Fruit fly (Drosophila melanogaster) whole organism, adult: ENCODE results near the gene Hsc70-3.

ENCODE experiments used
- CG11617 ChIP-seq: fragments of 200-800 bp; sonication (Bioruptor generic); optimal IDR thresholded peaks from 2 replicates; lab custom pipeline; 2017; ENCODE audit warnings: mild to moderate bottlenecking, missing biosample characterization, missing genetic modification reagents, missing genetic modification characterization
- CG12768 ChIP-seq: fragments of 200-800 bp; sonication (Bioruptor generic); optimal IDR thresholded peaks from 2 replicates; lab custom pipeline; 2017; ENCODE audit warnings: missing biosample characterization, missing genetic modification characterization, mild to moderate bottlenecking, moderate library complexity, missing genetic modification reagents
- CG5204 ChIP-seq: fragments of 200-800 bp; sonication (Bioruptor generic); optimal IDR thresholded peaks from 2 replicates; lab custom pipeline; 2016; ENCODE audit warnings: missing biosample characterization, missing genetic modification characterization
- Clk ChIP-seq: fragments of 200-800 bp; sonication (Bioruptor generic); optimal IDR thresholded peaks from 2 replicates; lab custom pipeline; 2017; ENCODE audit warnings: missing biosample characterization, missing genetic modification characterization
- Hr96 ChIP-seq: fragments of 200-800 bp; sonication (Bioruptor generic); optimal IDR thresholded peaks from 2 replicates; lab custom pipeline; 2016; ENCODE audit warnings: missing biosample characterization, missing genetic modification characterization
- Mnt ChIP-seq: fragments of 200-800 bp; sonication (Bioruptor generic); optimal IDR thresholded peaks from 2 replicates; lab custom pipeline; 2016; ENCODE audit warnings: missing biosample characterization, mild to moderate bottlenecking, missing genetic modification characterization
- bab1 ChIP-seq: fragments of 200-800 bp; sonication (Bioruptor generic); optimal IDR thresholded peaks from 3 replicates; lab custom pipeline; 2019; ENCODE audit warnings: missing biosample characterization, mild to moderate bottlenecking, missing genetic modification characterization, moderate library complexity
- cic ChIP-seq: fragments of 200-800 bp; sonication (Bioruptor generic); optimal IDR thresholded peaks from 2 replicates; lab custom pipeline; 2017; ENCODE audit warnings: missing biosample characterization, mild to moderate bottlenecking, missing genetic modification characterization, moderate library complexity
- ovo ChIP-seq: fragments of 200-800 bp; sonication (Bioruptor generic); optimal IDR thresholded peaks from 2 replicates; lab custom pipeline; 2016; ENCODE audit warnings: missing biosample characterization, missing genetic modification characterization
- tj ChIP-seq: fragments of 200-800 bp; sonication (Bioruptor generic); optimal IDR thresholded peaks from 3 replicates; lab custom pipeline; 2017; ENCODE audit warnings: missing biosample characterization, mild to moderate bottlenecking, missing genetic modification characterization, moderate library complexity
- toe ChIP-seq: fragments of 200-800 bp; sonication (Bioruptor generic); optimal IDR thresholded peaks from 2 replicates; lab custom pipeline; 2016; ENCODE audit warnings: missing biosample characterization, missing genetic modification characterization

dm6 chrX:11815356-11816270 lies 8.7 kb upstream of the Hsc70-3 start:
- TF ChIP-seq toe (GFP tag; lab: Kevin White, UChicago) (no peak), Hr96 (GFP tag; lab: Kevin White, UChicago) (no peak), CG12768 (no peak), CG5204 (GFP tag; lab: Kevin White, UChicago) (no peak), ovo (GFP tag; lab: Kevin White, UChicago) (no peak), Mnt (GFP tag; lab: Kevin White, UChicago) (no peak), CG11617 (GFP tag; lab: Kevin White, UChicago) (no peak), Clk (GFP tag; lab: Kevin White, UChicago) (no peak), tj (GFP tag; lab: Kevin White, UChicago) (no peak), bab1 (GFP tag; lab: Kevin White, UChicago) (no peak), cic (GFP tag; lab: Kevin White, UChicago) (no peak)
